Fruit fly (Drosophila melanogaster) Kc167 (cell line): ENCODE results near the gene CG9263.

Experiments
- Myc ChIP-seq: fragments of >200 bp; optimal IDR thresholded peaks from 2 replicates; lab custom pipeline; 2017; ENCODE audit warnings: missing external identifiers
- insv ChIP-seq: fragments of >200 bp; optimal IDR thresholded peaks from 3 replicates; lab custom pipeline; 2018; ENCODE audit warnings: missing external identifiers
- psq ChIP-seq: fragments of >200 bp; optimal IDR thresholded peaks from 2 replicates; lab custom pipeline; 2017; ENCODE audit warnings: missing external identifiers
- ttk ChIP-seq: sonication (Bioruptor generic); optimal IDR thresholded peaks from 2 replicates; lab custom pipeline; 2017; ENCODE audit warnings: missing external identifiers

- TF ChIP-seq ttk (lab: Kevin White, UChicago): no peak
- TF ChIP-seq Myc: no peak
- TF ChIP-seq psq (lab: Kevin White, UChicago): no peak
- no peak for TF ChIP-seq insv (lab: Kevin White, UChicago)
Observed at dm6 chr2L:13500416-13500815, 42.0 kb downstream of the CG9263 start.
